3 worm cellular contexts compared by ENCODE assay signal in the genomic region with DNA sequence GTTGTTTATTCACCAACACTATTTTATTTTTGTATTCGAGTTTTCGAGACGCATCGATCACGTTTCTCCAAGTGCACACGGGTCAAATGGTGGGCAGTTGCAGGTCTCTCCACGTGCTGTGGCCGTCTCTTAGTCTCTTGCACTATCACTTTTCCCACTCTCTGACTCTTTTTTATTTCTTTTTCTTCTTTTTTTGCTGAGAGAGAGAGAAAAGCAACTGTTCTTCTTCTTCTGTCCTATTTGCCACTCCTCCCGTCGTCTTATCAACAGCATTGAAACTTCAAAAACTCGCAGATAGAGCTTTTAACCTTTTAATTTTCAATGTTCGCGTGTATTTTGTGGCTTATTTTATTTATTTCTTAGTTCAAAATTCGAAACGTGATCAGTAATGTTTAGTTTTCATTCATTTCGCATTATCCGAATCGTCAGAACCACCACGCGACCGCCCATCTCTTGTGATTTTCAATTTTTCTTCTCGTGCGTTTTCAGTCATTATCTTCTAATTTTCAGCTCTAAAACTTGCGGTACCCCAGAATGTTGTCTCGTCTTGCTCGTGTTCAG.
TF ChIP-seq lines count a peak whose summit lies in the region.

A gene (plus strand): TSS at position 511 of the 561 bp plus-strand sequence.

TF ChIP-seq in whole organism, L1 larva, 84 proteins besides CTCF, POLR2A, EP300 and RAD21 (continued from another document):
- TF ChIP-seq efl-1 (optimal IDR thresholded peaks at IDR 0.05; lab: Kevin White, UChicago), result peak; percentile 15 to 30
- no peak for TF ChIP-seq efl-1 (GFP tag; optimal IDR thresholded peaks at IDR 0.05 in 1 of 2; lab: Kevin White, UChicago)
- TF ChIP-seq lin-13 (GFP tag; optimal IDR thresholded peaks at IDR 0.05; lab: Kevin White, UChicago), result no peak
- no peak for TF ChIP-seq unc-98 (GFP tag; IDR thresholded peaks at IDR 0.05; lab: Robert Waterston, UW)
- peak in 2 of 3 experiments; percentile 22 to 38 for TF ChIP-seq dpl-1 (GFP tag; optimal IDR thresholded peaks at IDR 0.05; lab: Kevin White, UChicago)
- no peak for TF ChIP-seq nhr-12 (tag; optimal IDR thresholded peaks at IDR 0.05; lab: Kevin White, UChicago)
- peak; percentile 70 for TF ChIP-seq nhr-19 (GFP tag; conservative IDR thresholded peaks at IDR 0.05; lab: Robert Waterston, UW)
- TF ChIP-seq lin-15B (tag; optimal IDR thresholded peaks at IDR 0.05; lab: Kevin White, UChicago), result no peak
- no peak for TF ChIP-seq C04F5.9 (tag; optimal IDR thresholded peaks at IDR 0.05; lab: Kevin White, UChicago)
- no peak for TF ChIP-seq nhr-84 (tag; optimal IDR thresholded peaks at IDR 0.05; lab: Kevin White, UChicago)
- peak; percentile 78 for TF ChIP-seq rnt-1 (tag; optimal IDR thresholded peaks at IDR 0.05; lab: Kevin White, UChicago)
- no peak for TF ChIP-seq sox-4 (tag; optimal IDR thresholded peaks at IDR 0.05; lab: Kevin White, UChicago)
- no peak for TF ChIP-seq mef-2 (tag; optimal IDR thresholded peaks at IDR 0.05; lab: Kevin White, UChicago)
- TF ChIP-seq C34B4.2 (tag; optimal IDR thresholded peaks at IDR 0.05; lab: Kevin White, UChicago), result no peak
- peak; percentile 38 to 68 for TF ChIP-seq lin-35 (GFP tag; optimal IDR thresholded peaks at IDR 0.05; lab: Kevin White, UChicago)
- TF ChIP-seq snu-23 (GFP tag; optimal IDR thresholded peaks at IDR 0.05; lab: Kevin White, UChicago), result peak; percentile 86
- TF ChIP-seq lin-14 (GFP tag; optimal IDR thresholded peaks at IDR 0.05; lab: Kevin White, UChicago), result peak; percentile 86
- no peak for TF ChIP-seq grh-1 (GFP tag; IDR thresholded peaks at IDR 0.05; lab: Robert Waterston, UW)
- TF ChIP-seq pax-3 (tag; optimal IDR thresholded peaks at IDR 0.05; lab: Kevin White, UChicago), result no peak
- no peak for TF ChIP-seq fkh-8 (tag; optimal IDR thresholded peaks at IDR 0.05; lab: Kevin White, UChicago)
- TF ChIP-seq nhr-85 (tag; lab: Kevin White, UChicago), result peak; percentile 64
- peak; percentile 76 for TF ChIP-seq nhr-20 (tag; optimal IDR thresholded peaks at IDR 0.05; lab: Kevin White, UChicago)
- TF ChIP-seq ceh-90 (tag; optimal IDR thresholded peaks at IDR 0.05; lab: Kevin White, UChicago), result no peak
- no peak for TF ChIP-seq dsc-1 (tag; optimal IDR thresholded peaks at IDR 0.05; lab: Kevin White, UChicago)
- peak; percentile 29 for TF ChIP-seq skn-1 (tag; optimal IDR thresholded peaks at IDR 0.05; lab: Kevin White, UChicago)
- TF ChIP-seq swsn-7 (tag; optimal IDR thresholded peaks at IDR 0.05; lab: Kevin White, UChicago), result peak; percentile 28
- TF ChIP-seq nhr-47 (tag; optimal IDR thresholded peaks at IDR 0.05; lab: Kevin White, UChicago), result peak; percentile 24
- peak in 2 of 6 experiments; percentile 1 to 15 for TF ChIP-seq elt-3 (tag; optimal IDR thresholded peaks at IDR 0.05; lab: Kevin White, UChicago)
- no peak for TF ChIP-seq nhr-76 (tag; optimal IDR thresholded peaks at IDR 0.05; lab: Kevin White, UChicago)
- TF ChIP-seq ama-1 (optimal IDR thresholded peaks at IDR 0.05; lab: Kevin White, UChicago), result no peak
- no peak for TF ChIP-seq fkh-10 (GFP tag; optimal IDR thresholded peaks at IDR 0.05; lab: Kevin White, UChicago)
- no peak for TF ChIP-seq isw-1 (GFP tag; IDR thresholded peaks at IDR 0.05; lab: Robert Waterston, UW)
- peak; percentile 21 for TF ChIP-seq blmp-1 (tag; optimal IDR thresholded peaks at IDR 0.05; lab: Kevin White, UChicago)
- TF ChIP-seq hlh-17 (GFP tag; optimal IDR thresholded peaks at IDR 0.05; lab: Kevin White, UChicago; ENCODE audit: borderline replicate concordance), result no peak
- TF ChIP-seq efl-3 (GFP tag; optimal IDR thresholded peaks at IDR 0.05; lab: Kevin White, UChicago), result no peak
- peak; percentile 40 for TF ChIP-seq pag-3 (tag; optimal IDR thresholded peaks at IDR 0.05; lab: Kevin White, UChicago; ENCODE audit: borderline replicate concordance, insufficient read depth)
- peak; percentile 55 for TF ChIP-seq elt-2 (tag; optimal IDR thresholded peaks at IDR 0.05; lab: Kevin White, UChicago)
- no peak for TF ChIP-seq ceh-8 (GFP tag; optimal IDR thresholded peaks at IDR 0.05; lab: Kevin White, UChicago)
- TF ChIP-seq tlp-1 (tag; optimal IDR thresholded peaks at IDR 0.05; lab: Kevin White, UChicago), result no peak

TF ChIP-seq in whole organism, L2 larva, 48 proteins besides CTCF, POLR2A, EP300 and RAD21 (continued from another document):
- no peak for TF ChIP-seq unc-39 (tag; optimal IDR thresholded peaks at IDR 0.05; lab: Kevin White, UChicago)
- no peak for TF ChIP-seq nhr-77 (tag; optimal IDR thresholded peaks at IDR 0.05; lab: Kevin White, UChicago)
- TF ChIP-seq ztf-1 (GFP tag; conservative IDR thresholded peaks at IDR 0.05; lab: Robert Waterston, UW), result no peak
- TF ChIP-seq aly-2 (tag; optimal IDR thresholded peaks at IDR 0.05; lab: Kevin White, UChicago), result no peak
- TF ChIP-seq ztf-4 (tag; optimal IDR thresholded peaks at IDR 0.05; lab: Kevin White, UChicago), result peak; percentile 7
- no peak for TF ChIP-seq ZK546.5 (tag; optimal IDR thresholded peaks at IDR 0.05; lab: Kevin White, UChicago)
- TF ChIP-seq C34F6.9 (tag; optimal IDR thresholded peaks at IDR 0.05; lab: Kevin White, UChicago), result peak; percentile 59
- no peak for TF ChIP-seq unc-62 (GFP tag; optimal IDR thresholded peaks at IDR 0.05; lab: Kevin White, UChicago)
- peak in 1 of 2 experiments; percentile 63 for TF ChIP-seq lsy-2 (tag; optimal IDR thresholded peaks at IDR 0.05; lab: Kevin White, UChicago)
- TF ChIP-seq sem-4 (tag; optimal IDR thresholded peaks at IDR 0.05; lab: Kevin White, UChicago), result no peak

TF ChIP-seq in whole organism, L4 larva, 104 proteins besides CTCF, POLR2A, EP300 and RAD21 (continued from another document):
- TF ChIP-seq hlh-30 (tag; optimal IDR thresholded peaks at IDR 0.05; lab: Kevin White, UChicago; ENCODE audit: insufficient read depth) (peak; percentile 97), daf-16 (GFP tag; optimal IDR thresholded peaks at IDR 0.05; lab: Kevin White, UChicago) (peak in 1 of 2 experiments; percentile 82), daf-16 (tag; optimal IDR thresholded peaks at IDR 0.05; lab: Kevin White, UChicago) (peak; percentile 94), lsy-2 (tag; optimal IDR thresholded peaks at IDR 0.05; lab: Kevin White, UChicago) (peak in 1 of 2 experiments; percentile 39), mep-1 (tag; optimal IDR thresholded peaks at IDR 0.05; lab: Kevin White, UChicago) (peak; percentile 48), F49E8.2 (tag; optimal IDR thresholded peaks at IDR 0.05; lab: Kevin White, UChicago; ENCODE audit: borderline replicate concordance) (no peak), hif-1 (tag; optimal IDR thresholded peaks at IDR 0.05; lab: Kevin White, UChicago) (peak in 1 of 2 experiments; percentile 73), nhr-237 (tag; optimal IDR thresholded peaks at IDR 0.05; lab: Kevin White, UChicago) (no peak), pha-4 (GFP tag; IDR thresholded peaks at IDR 0.05; lab: Robert Waterston, UW) (peak; percentile 56; the same call in 1 of the 2 replicates), pha-4 (tag; optimal IDR thresholded peaks at IDR 0.05; lab: Kevin White, UChicago) (no peak), dpl-1 (GFP tag; optimal IDR thresholded peaks at IDR 0.05; lab: Kevin White, UChicago) (peak; percentile 16), nhr-41 (GFP tag; IDR thresholded peaks at IDR 0.05; lab: Robert Waterston, UW) (peak; percentile 89)
